Fruit fly (Drosophila melanogaster) whole organism, adult: Measurements from ENCODE around the gene VhaSFD.

ENCODE experiments used
- CG11617 ChIP-seq: fragments of 200-800 bp; sonication (Bioruptor generic); optimal IDR thresholded peaks from 2 replicates; lab custom pipeline; 2017; ENCODE audit warnings: mild to moderate bottlenecking, missing biosample characterization, missing genetic modification reagents, missing genetic modification characterization
- CG12768 ChIP-seq: fragments of 200-800 bp; sonication (Bioruptor generic); optimal IDR thresholded peaks from 2 replicates; lab custom pipeline; 2017; ENCODE audit warnings: missing biosample characterization, missing genetic modification characterization, mild to moderate bottlenecking, moderate library complexity, missing genetic modification reagents
- CG14711 ChIP-seq: fragments of 200-800 bp; sonication (Bioruptor generic); optimal IDR thresholded peaks from 2 replicates; lab custom pipeline; 2018; ENCODE audit warnings: missing biosample characterization, mild to moderate bottlenecking, missing genetic modification characterization, moderate library complexity
- CG1620 ChIP-seq: fragments of 200-800 bp; sonication (Bioruptor generic); optimal IDR thresholded peaks from 2 replicates; lab custom pipeline; 2016; ENCODE audit warnings: missing biosample characterization, missing genetic modification characterization
- CG33017 ChIP-seq: fragments of 200-800 bp; sonication (Bioruptor generic); optimal IDR thresholded peaks from 2 replicates; lab custom pipeline; 2018; ENCODE audit warnings: missing biosample characterization, mild to moderate bottlenecking, missing genetic modification characterization, moderate library complexity
- CG5204 ChIP-seq: fragments of 200-800 bp; sonication (Bioruptor generic); optimal IDR thresholded peaks from 2 replicates; lab custom pipeline; 2016; ENCODE audit warnings: missing biosample characterization, missing genetic modification characterization
- CG7045 ChIP-seq: fragments of 200-800 bp; sonication (Bioruptor generic); optimal IDR thresholded peaks from 2 replicates; lab custom pipeline; 2017; ENCODE audit warnings: missing biosample characterization, mild to moderate bottlenecking, missing genetic modification characterization
- CG7101 ChIP-seq: fragments of 200-800 bp; sonication (Bioruptor generic); optimal IDR thresholded peaks from 2 replicates; lab custom pipeline; 2018; ENCODE audit warnings: missing biosample characterization, mild to moderate bottlenecking, missing genetic modification characterization, moderate library complexity
- Clk ChIP-seq: fragments of 200-800 bp; sonication (Bioruptor generic); optimal IDR thresholded peaks from 2 replicates; lab custom pipeline; 2017; ENCODE audit warnings: missing biosample characterization, missing genetic modification characterization
- Crg-1 ChIP-seq: fragments of 200-800 bp; sonication (Bioruptor generic); optimal IDR thresholded peaks from 2 replicates; lab custom pipeline; 2016; ENCODE audit warnings: missing biosample characterization, missing genetic modification characterization
- Hr96 ChIP-seq: fragments of 200-800 bp; sonication (Bioruptor generic); optimal IDR thresholded peaks from 2 replicates; lab custom pipeline; 2016; ENCODE audit warnings: missing biosample characterization, missing genetic modification characterization
- Mnt ChIP-seq: fragments of 200-800 bp; sonication (Bioruptor generic); optimal IDR thresholded peaks from 2 replicates; lab custom pipeline; 2016; ENCODE audit warnings: missing biosample characterization, mild to moderate bottlenecking, missing genetic modification characterization
- bab1 ChIP-seq: fragments of 200-800 bp; sonication (Bioruptor generic); optimal IDR thresholded peaks from 3 replicates; lab custom pipeline; 2019; ENCODE audit warnings: missing biosample characterization, mild to moderate bottlenecking, missing genetic modification characterization, moderate library complexity
- cic ChIP-seq: fragments of 200-800 bp; sonication (Bioruptor generic); optimal IDR thresholded peaks from 2 replicates; lab custom pipeline; 2017; ENCODE audit warnings: missing biosample characterization, mild to moderate bottlenecking, missing genetic modification characterization, moderate library complexity
- cnc ChIP-seq, 2 experiments: fragments of >200 bp; optimal IDR thresholded peaks; 2 replicates each; lab custom pipeline; 2017
- kay ChIP-seq: fragments of 200-800 bp; sonication (Bioruptor generic); peaks from one replicate; lab custom pipeline; 2016; ENCODE audit warnings: missing biosample characterization, missing genetic modification characterization, borderline replicate concordance
- ovo ChIP-seq: fragments of 200-800 bp; sonication (Bioruptor generic); optimal IDR thresholded peaks from 2 replicates; lab custom pipeline; 2016; ENCODE audit warnings: missing biosample characterization, missing genetic modification characterization
- pad ChIP-seq: fragments of 200-800 bp; sonication (Bioruptor generic); optimal IDR thresholded peaks from 3 replicates; lab custom pipeline; 2017; ENCODE audit warnings: missing biosample characterization, missing genetic modification characterization, mild to moderate bottlenecking, moderate library complexity, missing genetic modification reagents
- tj ChIP-seq: fragments of 200-800 bp; sonication (Bioruptor generic); optimal IDR thresholded peaks from 3 replicates; lab custom pipeline; 2017; ENCODE audit warnings: missing biosample characterization, mild to moderate bottlenecking, missing genetic modification characterization, moderate library complexity
- toe ChIP-seq: fragments of 200-800 bp; sonication (Bioruptor generic); optimal IDR thresholded peaks from 2 replicates; lab custom pipeline; 2016; ENCODE audit warnings: missing biosample characterization, missing genetic modification characterization

VhaSFD gene

DNA sequence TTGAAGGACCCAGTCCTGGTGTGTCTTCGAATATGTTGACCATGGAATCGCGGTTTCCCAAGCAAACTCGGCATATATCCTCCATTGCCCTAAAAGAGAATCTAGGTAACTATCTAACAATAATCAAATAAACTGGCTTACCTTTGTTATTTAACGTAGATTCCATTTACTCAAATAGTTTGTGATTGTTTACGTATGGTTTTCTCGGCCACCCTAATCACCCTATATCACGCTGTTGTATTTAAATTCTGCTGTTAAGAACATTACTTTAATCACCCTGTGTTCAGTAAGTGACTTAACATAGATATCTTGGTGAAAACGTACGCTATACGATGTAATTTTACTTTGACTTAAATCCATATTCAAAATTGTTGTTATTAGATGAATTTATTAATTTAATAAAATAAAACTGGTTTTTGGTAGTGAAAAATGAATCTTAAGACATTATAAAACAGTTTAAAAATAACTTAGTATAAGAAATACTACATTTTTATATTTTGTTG, 24.6 kb downstream of the VhaSFD start:
- no peak for TF ChIP-seq Crg-1
- TF ChIP-seq bab1 (GFP tag; lab: Kevin White, UChicago) = peak; percentile 6

DNA sequence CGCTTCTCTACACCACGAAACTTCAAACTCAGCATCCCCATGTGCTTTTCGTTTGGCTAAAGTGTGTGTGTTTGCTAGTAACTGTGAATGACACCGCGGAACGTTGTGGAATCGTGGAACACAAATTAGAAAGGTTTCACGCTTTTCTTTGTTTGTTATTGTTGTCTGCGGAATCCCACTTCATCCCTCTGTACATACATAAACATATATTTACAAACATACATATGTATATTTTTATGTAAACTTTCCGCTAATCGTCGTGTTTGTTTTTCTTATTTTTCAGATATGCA, 37.1 kb downstream of the VhaSFD start:
- TF ChIP-seq Mnt (peak; percentile 2), cnc (optimal IDR thresholded peaks at IDR 0.05; lab: Kevin White, UChicago) (no peak), Clk (GFP tag; lab: Kevin White, UChicago) (no peak)

- TF ChIP-seq tj (GFP tag; lab: Kevin White, UChicago) (no peak), pad (GFP tag; lab: Kevin White, UChicago) (no peak), CG5204 (GFP tag; lab: Kevin White, UChicago) (peak; percentile 32), kay (GFP tag; lab: Kevin White, UChicago) (peak; percentile 85), toe (no peak), Clk (GFP tag; lab: Kevin White, UChicago) (no peak), Crg-1 (no peak), CG7101 (tag; lab: Kevin White, UChicago) (no peak), CG14711 (tag; lab: Kevin White, UChicago) (no peak), CG33017 (tag; lab: Kevin White, UChicago) (no peak), CG1620 (GFP tag; lab: Kevin White, UChicago) (no peak), bab1 (GFP tag; lab: Kevin White, UChicago) (no peak), CG11617 (GFP tag; lab: Kevin White, UChicago) (no peak), ovo (GFP tag; lab: Kevin White, UChicago) (no peak), Hr96 (GFP tag; lab: Kevin White, UChicago) (no peak), CG7045 (no peak), cnc (optimal IDR thresholded peaks at IDR 0.05; lab: Kevin White, UChicago) (no peak)
These were observed 37.6 kb downstream of the VhaSFD start for dm6 chr2L:16689800-16690618.

dm6 chr2L:16687863-16688262, 39.8 kb downstream of the VhaSFD start:
- TF ChIP-seq CG33017 (tag; lab: Kevin White, UChicago) (no peak), CG11617 (GFP tag; lab: Kevin White, UChicago) (no peak), pad (GFP tag; lab: Kevin White, UChicago) (no peak), bab1 (GFP tag; lab: Kevin White, UChicago) (no peak), CG12768 (no peak), cic (GFP tag; lab: Kevin White, UChicago) (no peak), Mnt (no peak)

- TF ChIP-seq toe = no peak
- no peak for TF ChIP-seq Hr96 (GFP tag; lab: Kevin White, UChicago)
- TF ChIP-seq tj (GFP tag; lab: Kevin White, UChicago) = peak; percentile 96
These were observed 41.1 kb downstream of the VhaSFD start for dm6 chr2L:16686412-16687043.

- TF ChIP-seq Crg-1 (no peak), CG14711 (tag; lab: Kevin White, UChicago) (no peak), pad (GFP tag; lab: Kevin White, UChicago) (no peak), Hr96 (GFP tag; lab: Kevin White, UChicago) (no peak), bab1 (GFP tag; lab: Kevin White, UChicago) (no peak), kay (GFP tag; lab: Kevin White, UChicago) (no peak), cic (GFP tag; lab: Kevin White, UChicago) (no peak), ovo (GFP tag; lab: Kevin White, UChicago) (no peak), tj (GFP tag; lab: Kevin White, UChicago) (no peak), Mnt (no peak), cnc (optimal IDR thresholded peaks at IDR 0.05; lab: Kevin White, UChicago) (no peak), CG7045 (no peak)
These were observed 42.1 kb downstream of the VhaSFD start for dm6 chr2L:16685612-16685912.

DNA sequence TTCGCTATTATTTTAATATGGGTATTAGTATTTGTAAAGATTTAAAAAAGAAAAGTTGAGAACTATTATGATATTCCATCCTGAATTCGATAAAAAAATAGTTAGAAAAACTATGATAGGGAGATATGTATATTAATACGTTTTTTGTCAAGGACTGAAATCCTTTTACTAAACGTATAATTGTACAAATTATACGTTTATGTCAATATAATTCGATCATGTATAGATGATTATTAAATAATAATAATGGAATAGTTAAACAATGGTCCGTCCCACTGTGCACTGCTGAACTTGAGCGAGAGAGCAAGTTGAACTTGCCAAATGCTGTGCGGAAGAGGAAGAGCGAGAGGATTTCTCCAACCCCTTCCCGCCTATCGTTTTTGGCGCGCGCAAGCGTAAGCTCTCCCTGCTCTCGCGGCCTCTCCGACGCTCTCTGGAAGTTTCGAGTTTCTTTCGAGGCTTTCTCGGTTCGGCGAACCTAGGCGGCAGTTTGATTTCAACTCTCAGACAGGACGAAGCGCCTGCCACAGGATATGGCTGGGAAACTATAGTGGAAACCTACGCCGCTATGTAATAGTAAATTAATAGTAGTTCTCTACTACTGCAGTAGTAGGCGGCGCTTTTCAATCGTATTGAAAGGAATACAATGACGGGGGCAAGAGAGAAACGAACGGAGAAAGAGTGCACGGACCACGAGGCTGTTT, 42.6 kb downstream of the VhaSFD start:
- TF ChIP-seq Clk (GFP tag; lab: Kevin White, UChicago) = no peak
- TF ChIP-seq CG1620 (GFP tag; lab: Kevin White, UChicago) = no peak
- peak; percentile 2 for TF ChIP-seq tj (GFP tag; lab: Kevin White, UChicago)
- no peak for TF ChIP-seq CG33017 (tag; lab: Kevin White, UChicago)
- no peak for TF ChIP-seq CG7045
- TF ChIP-seq CG14711 (tag; lab: Kevin White, UChicago) = peak; percentile 39
- peak; percentile 10 for TF ChIP-seq CG11617 (GFP tag; lab: Kevin White, UChicago)
- TF ChIP-seq Hr96 (GFP tag; lab: Kevin White, UChicago) = no peak
- peak; percentile 4 for TF ChIP-seq pad (GFP tag; lab: Kevin White, UChicago)
- TF ChIP-seq cnc (optimal IDR thresholded peaks at IDR 0.05; lab: Kevin White, UChicago) = no peak
- peak; percentile 28 for TF ChIP-seq kay (GFP tag; lab: Kevin White, UChicago)
- no peak for TF ChIP-seq CG12768
- peak; percentile 40 for TF ChIP-seq CG7101 (tag; lab: Kevin White, UChicago)
- TF ChIP-seq CG5204 (GFP tag; lab: Kevin White, UChicago) = no peak
- TF ChIP-seq Mnt = no peak
- TF ChIP-seq toe = no peak
- no peak for TF ChIP-seq Crg-1
- TF ChIP-seq bab1 (GFP tag; lab: Kevin White, UChicago) = peak; percentile 38
- no peak for TF ChIP-seq ovo (GFP tag; lab: Kevin White, UChicago)
- peak; percentile 25 for TF ChIP-seq cic (GFP tag; lab: Kevin White, UChicago)
